Worm (Caenorhabditis elegans) whole organism, young adult: Measurements from ENCODE around the gene ckb-1.
"Not testable (repeated sequence)": the region's sequence is repeated elsewhere in the genome, so short reads cannot be mapped to it uniquely, and the experiment has no call there.

ENCODE experiments used
- B0035.1 ChIP-seq: sonication (generic microtip); optimal IDR thresholded peaks from 2 replicates; lab custom pipeline; 2016; ENCODE audit warnings: missing genetic modification characterization, mild to moderate bottlenecking, missing compliant biosample characterization, missing genotype, missing genetic modification reagents
- B0261.1 ChIP-seq: sonication (generic microtip); optimal IDR thresholded peaks from 2 replicates; lab custom pipeline; 2016; ENCODE audit warnings: mild to moderate bottlenecking, missing genetic modification characterization, moderate library complexity, missing compliant biosample characterization
- C06A6.2 ChIP-seq: fragments of 200-800 bp; sonication (Bioruptor generic); conservative IDR thresholded peaks from 2 replicates; pipeline ENCODE4 v1.3.6; 2022; ENCODE audit warnings: missing genetic modification characterization, missing compliant biosample characterization
- C17E4.6 ChIP-seq: fragments of 200-800 bp; sonication (Bioruptor generic); IDR thresholded peaks from 2 replicates; pipeline ENCODE4 v1.3.6; 2022; ENCODE audit warnings: missing genetic modification reagents, missing genetic modification characterization, missing compliant biosample characterization
- F33H1.4 ChIP-seq: fragments of 200-800 bp; sonication (Bioruptor generic); IDR thresholded peaks from 2 replicates; pipeline ENCODE4 v1.3.6; 2022; ENCODE audit warnings: missing genetic modification reagents, missing genetic modification characterization, missing compliant biosample characterization
- K11D2.4 ChIP-seq: fragments of 200-800 bp; sonication (Bioruptor generic); IDR thresholded peaks from 2 replicates; pipeline ENCODE4 v1.3.6; 2022; ENCODE audit warnings: missing genetic modification reagents, missing genetic modification characterization, missing compliant biosample characterization
- K12H6.12 ChIP-seq: fragments of 200-800 bp; sonication (Bioruptor generic); optimal IDR thresholded peaks from 2 replicates; lab custom pipeline; 2018; ENCODE audit warnings: mild to moderate bottlenecking, missing genetic modification characterization, missing compliant biosample characterization
- T07F8.4 ChIP-seq: sonication (generic microtip); optimal IDR thresholded peaks from 2 replicates; lab custom pipeline; 2016; ENCODE audit warnings: mild to moderate bottlenecking, missing genetic modification characterization, moderate library complexity, missing compliant biosample characterization
- Y79H2A.3 ChIP-seq: fragments of 200-800 bp; sonication (Bioruptor generic); conservative IDR thresholded peaks from 2 replicates; pipeline ENCODE4 v1.3.6; 2022; ENCODE audit warnings: missing genetic modification reagents, missing genetic modification characterization, missing compliant biosample characterization
- Y95B8A.8 ChIP-seq: fragments of 200-800 bp; sonication (Bioruptor generic); IDR thresholded peaks from 2 replicates; pipeline ENCODE4 v1.3.6; 2022; ENCODE audit warnings: missing genetic modification reagents, missing genetic modification characterization, missing compliant biosample characterization
- ZK185.1 ChIP-seq: sonication (generic microtip); optimal IDR thresholded peaks from 2 replicates; lab custom pipeline; 2016; ENCODE audit warnings: mild to moderate bottlenecking, missing genetic modification characterization, missing compliant biosample characterization; ENCODE audit not compliant: poor library complexity, severe bottlenecking
- ama-1 ChIP-seq, 3 experiments: fragments of 150-350 bp in 1 of 3; sonication (generic microtip) in 2 of 3; optimal IDR thresholded peaks; 2 replicates each; lab custom pipeline; 2014 to 2018; ENCODE audit warnings: missing biosample characterization in 2 of 3, missing genetic modification characterization in 2 of 3, missing genetic modification reagents in 2 of 3
- attf-5 ChIP-seq: fragments of 200-800 bp; sonication (Bioruptor generic); optimal IDR thresholded peaks from 2 replicates; lab custom pipeline; 2018; ENCODE audit warnings: mild to moderate bottlenecking, missing genetic modification characterization, missing compliant biosample characterization
- cebp-1 ChIP-seq, 2 experiments: fragments of 200-800 bp in 1 of 2; sonication (Bioruptor generic) in 1 of 2; sonication (generic microtip) in 1 of 2; IDR thresholded peaks in 1 of 2; optimal IDR thresholded peaks in 1 of 2; 2 replicates each; pipeline versions ENCODE4 v1.3.6 to Lab custom; 2017 to 2022; ENCODE audit warnings: missing compliant biosample characterization in 2 of 2, missing genetic modification characterization in 2 of 2, mild to moderate bottlenecking in 1 of 2, missing genetic modification reagents in 1 of 2, moderate library complexity in 1 of 2
- ceh-100 ChIP-seq: fragments of 200-800 bp; sonication (Bioruptor generic); IDR thresholded peaks from 2 replicates; pipeline ENCODE4 v1.3.6; 2022; ENCODE audit warnings: missing genetic modification reagents, missing genetic modification characterization, missing compliant biosample characterization
- ceh-40 ChIP-seq: fragments of 200-800 bp; sonication (Bioruptor generic); IDR thresholded peaks from 2 replicates; pipeline ENCODE4 v1.3.6; 2022; ENCODE audit warnings: missing genetic modification characterization, missing compliant biosample characterization
- chd-7 ChIP-seq: sonication (generic microtip); optimal IDR thresholded peaks from 2 replicates; lab custom pipeline; 2016; ENCODE audit warnings: mild to moderate bottlenecking, missing genetic modification characterization, moderate library complexity, missing compliant biosample characterization
- die-1 ChIP-seq: sonication (generic microtip); optimal IDR thresholded peaks from 2 replicates; lab custom pipeline; 2016; ENCODE audit warnings: missing genotype, mild to moderate bottlenecking, missing genetic modification characterization, missing compliant biosample characterization
- egl-44 ChIP-seq: fragments of 200-800 bp; sonication (Bioruptor generic); IDR thresholded peaks from 2 replicates; pipeline ENCODE4 v1.3.6; 2022; ENCODE audit warnings: missing genetic modification reagents, missing genetic modification characterization, missing compliant biosample characterization
- egrh-3 ChIP-seq: fragments of 200-800 bp; sonication (Bioruptor generic); IDR thresholded peaks from 2 replicates; pipeline ENCODE4 v1.3.6; 2022; ENCODE audit warnings: missing genetic modification reagents, missing genetic modification characterization, missing compliant biosample characterization
- ekl-4 ChIP-seq: fragments of 200-800 bp; sonication (Bioruptor generic); IDR thresholded peaks from 2 replicates; pipeline ENCODE4 v1.3.6; 2022; ENCODE audit warnings: missing genetic modification reagents, missing genetic modification characterization, missing compliant biosample characterization
- hmg-1.2 ChIP-seq: fragments of 200-800 bp; sonication (Bioruptor generic); IDR thresholded peaks from 2 replicates; pipeline ENCODE4 v1.3.6; 2022; ENCODE audit warnings: missing genetic modification reagents, missing genetic modification characterization, missing compliant biosample characterization
- hmg-20 ChIP-seq: fragments of 200-800 bp; sonication (Bioruptor generic); IDR thresholded peaks from 2 replicates; pipeline ENCODE4 v1.3.6; 2022; ENCODE audit warnings: missing genetic modification reagents, missing genetic modification characterization, missing compliant biosample characterization
- lin-35 ChIP-seq, 3 experiments: fragments of 150-350 bp in 2 of 3; sonication (generic microtip) in 1 of 3; optimal IDR thresholded peaks; 2 replicates each; lab custom pipeline; 2014 to 2018; ENCODE audit warnings: missing biosample characterization in 3 of 3, missing genetic modification characterization in 3 of 3, missing genetic modification reagents in 3 of 3
- lin-54 ChIP-seq: fragments of 200-800 bp; sonication (Bioruptor generic); optimal IDR thresholded peaks from 2 replicates; lab custom pipeline; 2018; ENCODE audit warnings: mild to moderate bottlenecking, missing genetic modification characterization, missing compliant biosample characterization
- lsl-1 ChIP-seq: fragments of 200-800 bp; sonication (Bioruptor generic); optimal IDR thresholded peaks from 2 replicates; lab custom pipeline; 2018; ENCODE audit warnings: mild to moderate bottlenecking, missing genetic modification characterization, moderate library complexity, missing compliant biosample characterization
- madf-10 ChIP-seq: sonication (generic microtip); optimal IDR thresholded peaks from 2 replicates; lab custom pipeline; 2016; ENCODE audit warnings: mild to moderate bottlenecking, missing genetic modification characterization, missing compliant biosample characterization
- madf-6 ChIP-seq: fragments of 200-800 bp; sonication (Bioruptor generic); IDR thresholded peaks from 2 replicates; pipeline ENCODE4 v1.3.6; 2022; ENCODE audit warnings: missing genetic modification reagents, missing genetic modification characterization, missing compliant biosample characterization
- mcd-1 ChIP-seq: fragments of 200-800 bp; sonication (Bioruptor generic); IDR thresholded peaks from 2 replicates; pipeline ENCODE4 v1.3.6; 2022; ENCODE audit warnings: missing genetic modification reagents, missing genetic modification characterization, missing compliant biosample characterization
- nfyb-1 ChIP-seq: fragments of 200-800 bp; sonication (Bioruptor generic); IDR thresholded peaks from 2 replicates; pipeline ENCODE4 v1.3.6; 2022; ENCODE audit warnings: missing genetic modification reagents, missing genetic modification characterization, missing compliant biosample characterization
- nhr-179 ChIP-seq: sonication (generic microtip); optimal IDR thresholded peaks from 2 replicates; lab custom pipeline; 2016; ENCODE audit warnings: mild to moderate bottlenecking, missing genetic modification characterization, missing compliant biosample characterization
- nhr-80 ChIP-seq: sonication (generic microtip); optimal IDR thresholded peaks from 2 replicates; lab custom pipeline; 2016; ENCODE audit warnings: missing genetic modification characterization, missing compliant biosample characterization
- pbrm-1 ChIP-seq: fragments of 200-800 bp; sonication (Bioruptor generic); IDR thresholded peaks from 2 replicates; pipeline ENCODE4 v1.3.6; 2022; ENCODE audit warnings: missing genetic modification reagents, missing genetic modification characterization, missing compliant biosample characterization
- rec-8 ChIP-seq, 2 experiments: sonication (generic microtip); optimal IDR thresholded peaks; 2 replicates each; lab custom pipeline; 2016; ENCODE audit warnings: mild to moderate bottlenecking in 2 of 2, missing genetic modification characterization in 2 of 2, missing genetic modification reagents in 2 of 2, missing genotype in 2 of 2, missing biosample characterization in 1 of 2, missing compliant biosample characterization in 1 of 2, moderate library complexity in 1 of 2
- repo-1 ChIP-seq: sonication (generic microtip); optimal IDR thresholded peaks from 2 replicates; lab custom pipeline; 2017; ENCODE audit warnings: mild to moderate bottlenecking, missing genetic modification characterization, missing compliant biosample characterization
- rpc-1 ChIP-seq, 2 experiments: fragments of 150-350 bp in 1 of 2; sonication (generic microtip) in 1 of 2; optimal IDR thresholded peaks; 2 replicates each; lab custom pipeline; 2014 to 2018; ENCODE audit warnings: missing biosample characterization in 1 of 2, missing genetic modification characterization in 1 of 2, missing genetic modification reagents in 1 of 2, missing genotype in 1 of 2
- snpc-4 ChIP-seq, 5 experiments: fragments of 150-350 bp in 1 of 5; sonication (generic microtip) in 4 of 5; optimal IDR thresholded peaks; 2 replicates each; lab custom pipeline; 2014 to 2018; ENCODE audit warnings: missing genetic modification characterization in 5 of 5, missing biosample characterization in 3 of 5, antibody characterized with exemption in 2 of 5, mild to moderate bottlenecking in 2 of 5, missing compliant biosample characterization in 2 of 5, missing genotype in 2 of 5, moderate library complexity in 2 of 5, missing genetic modification reagents in 1 of 5
- somi-1 ChIP-seq: fragments of 200-800 bp; sonication (Bioruptor generic); optimal IDR thresholded peaks from 2 replicates; lab custom pipeline; 2018; ENCODE audit warnings: mild to moderate bottlenecking, missing genetic modification characterization, missing compliant biosample characterization
- zfh-2 ChIP-seq: fragments of 200-800 bp; sonication (Bioruptor generic); conservative IDR thresholded peaks from 2 replicates; pipeline ENCODE4 v1.3.6; 2022; ENCODE audit warnings: missing genetic modification reagents, missing genetic modification characterization, missing compliant biosample characterization
- zim-3 ChIP-seq: sonication (generic microtip); optimal IDR thresholded peaks from 2 replicates; lab custom pipeline; 2017; ENCODE audit warnings: mild to moderate bottlenecking, missing genetic modification characterization, moderate library complexity, missing compliant biosample characterization
- ztf-18 ChIP-seq: sonication (generic microtip); optimal IDR thresholded peaks from 2 replicates; lab custom pipeline; 2016; ENCODE audit warnings: missing genotype, mild to moderate bottlenecking, missing genetic modification characterization, missing compliant biosample characterization
- ztf-26 ChIP-seq: sonication (generic microtip); optimal IDR thresholded peaks from 2 replicates; lab custom pipeline; 2017; ENCODE audit warnings: missing genetic modification characterization, missing compliant biosample characterization
- ztf-28 ChIP-seq: fragments of 200-800 bp; sonication (Bioruptor generic); IDR thresholded peaks from 2 replicates; pipeline ENCODE4 v1.3.6; 2022; ENCODE audit warnings: missing genetic modification reagents, missing genetic modification characterization, missing compliant biosample characterization
- ztf-3 ChIP-seq: fragments of 200-800 bp; sonication (Bioruptor generic); optimal IDR thresholded peaks from 2 replicates; lab custom pipeline; 2018; ENCODE audit warnings: mild to moderate bottlenecking, missing genetic modification characterization, missing compliant biosample characterization

Gene ckb-1

ce11 chrIII:4378600-4379293, 13.7 kb downstream of the ckb-1 start:
- peak; percentile 68 for TF ChIP-seq mcd-1 (GFP tag; lab: Robert Waterston, UW)
- peak; percentile 34 for TF ChIP-seq lsl-1
- peak; percentile 76 for TF ChIP-seq hmg-1.2 (GFP tag; lab: Robert Waterston, UW)
- peak; percentile 78 for TF ChIP-seq ZK185.1
- not testable (repeated sequence) for TF ChIP-seq ama-1 (optimal IDR thresholded peaks at IDR 0.05; lab: Kevin White, UChicago); cebp-1 (GFP tag; IDR thresholded peaks at IDR 0.05; lab: Robert Waterston, UW); snpc-4 (GFP tag; optimal IDR thresholded peaks at IDR 0.05; lab: Kevin White, UChicago)
- TF ChIP-seq ama-1 (GFP tag; optimal IDR thresholded peaks at IDR 0.05; lab: Kevin White, UChicago), result peak in 1 of 2 experiments; percentile 25
- TF ChIP-seq nhr-80 (tag; lab: Kevin White, UChicago), result peak; percentile 86
- peak; percentile 1 for TF ChIP-seq somi-1 (GFP tag; lab: Kevin White, UChicago)
- peak; percentile 25 for TF ChIP-seq ceh-100 (GFP tag; lab: Robert Waterston, UW)
- TF ChIP-seq B0035.1 (tag; lab: Kevin White, UChicago), result peak; percentile 47
- peak; percentile 82; the same call in 1 of the 2 replicates for TF ChIP-seq nfyb-1 (GFP tag; lab: Robert Waterston, UW)
- peak; percentile 60 for TF ChIP-seq hmg-20 (GFP tag; lab: Robert Waterston, UW)
- TF ChIP-seq zfh-2, result peak; percentile 88
- TF ChIP-seq K12H6.12 (tag; lab: Kevin White, UChicago), result peak; percentile 88
- 0 out of 2 replicates have a peak, but pooled peaks have one; percentile 10 for TF ChIP-seq Y79H2A.3 (GFP tag; lab: Robert Waterston, UW)
- TF ChIP-seq madf-6 (GFP tag; lab: Robert Waterston, UW), result peak; percentile 28
- peak in 1 of 3 experiments; percentile 59 for TF ChIP-seq lin-35 (GFP tag; optimal IDR thresholded peaks at IDR 0.05; lab: Kevin White, UChicago)
- TF ChIP-seq lin-54 (GFP tag; lab: Kevin White, UChicago), result peak; percentile 38
- peak; percentile 54 for TF ChIP-seq cebp-1 (tag; optimal IDR thresholded peaks at IDR 0.05; lab: Kevin White, UChicago)
- peak; percentile 59 for TF ChIP-seq chd-7 (tag; lab: Kevin White, UChicago)
- peak in 1 of 2 experiments; percentile 8 for TF ChIP-seq rec-8 (tag; optimal IDR thresholded peaks at IDR 0.05; lab: Kevin White, UChicago)
- peak; percentile 13 for TF ChIP-seq nhr-179 (tag; lab: Kevin White, UChicago)
- TF ChIP-seq ekl-4 (GFP tag; lab: Robert Waterston, UW), result peak; percentile 52
- peak; percentile 67 for TF ChIP-seq B0261.1 (tag; lab: Kevin White, UChicago)
- peak; percentile 27; the same call in 1 of the 2 replicates for TF ChIP-seq C06A6.2
- TF ChIP-seq zim-3 (tag; lab: Kevin White, UChicago), result peak; percentile 49
- TF ChIP-seq die-1 (tag; lab: Kevin White, UChicago), result peak; percentile 0
- TF ChIP-seq K11D2.4, result peak; percentile 76
- peak; percentile 2 for TF ChIP-seq T07F8.4 (tag; lab: Kevin White, UChicago)
- TF ChIP-seq egrh-3, result peak; percentile 80
- TF ChIP-seq snpc-4 (tag; optimal IDR thresholded peaks at IDR 0.05; lab: Kevin White, UChicago), result peak in 3 of 4 experiments; percentile 2 to 66 (median 65)
- peak; percentile 42 for TF ChIP-seq ztf-3 (GFP tag; lab: Kevin White, UChicago)
- TF ChIP-seq madf-10, result peak; percentile 9
- TF ChIP-seq pbrm-1, result peak; percentile 56
- peak; percentile 28 for TF ChIP-seq repo-1 (tag; lab: Kevin White, UChicago)
- peak; percentile 17; the same call in 1 of the 2 replicates for TF ChIP-seq C17E4.6 (GFP tag; lab: Robert Waterston, UW)
- TF ChIP-seq ztf-26 (tag; lab: Kevin White, UChicago), result peak; percentile 60
- peak; percentile 76 for TF ChIP-seq egl-44 (GFP tag; lab: Robert Waterston, UW)
- TF ChIP-seq attf-5 (GFP tag; lab: Kevin White, UChicago), result peak; percentile 10
- 0 out of 2 replicates have a peak, but pooled peaks have one; percentile 20 for TF ChIP-seq Y95B8A.8 (GFP tag; lab: Robert Waterston, UW)
- TF ChIP-seq ztf-18, result peak; percentile 66
- TF ChIP-seq ceh-40 (GFP tag; lab: Robert Waterston, UW), result 0 out of 2 replicates have a peak, but pooled peaks have one; percentile 33
- TF ChIP-seq ztf-28 (GFP tag; lab: Robert Waterston, UW), result 0 out of 2 replicates have a peak, but pooled peaks have one; percentile 39
- peak; percentile 47 for TF ChIP-seq F33H1.4 (GFP tag; lab: Robert Waterston, UW)
- TF ChIP-seq rpc-1 (optimal IDR thresholded peaks at IDR 0.05; lab: Kevin White, UChicago), result peak; percentile 63
- TF ChIP-seq rpc-1 (tag; optimal IDR thresholded peaks at IDR 0.05; lab: Kevin White, UChicago), result peak; percentile 63
